Fruit fly (Drosophila melanogaster) whole organism, embryonic: ENCODE measurements around the gene CG42727.

Experiments
- Bgb ChIP-seq: fragments of 200-800 bp; sonication (Bioruptor generic); IDR thresholded peaks from 2 replicates; pipeline ENCODE4 v1.3.6; 2022; ENCODE audit warnings: missing biosample characterization, missing genetic modification characterization; ENCODE audit not compliant: partially characterized antibody
- CG10654 ChIP-seq: fragments of 200-800 bp; sonication (Bioruptor generic); optimal IDR thresholded peaks from 2 replicates; lab custom pipeline; 2016; ENCODE audit warnings: missing biosample characterization, missing genetic modification characterization
- CG10979 ChIP-seq: fragments of 200-800 bp; sonication (Bioruptor generic); optimal IDR thresholded peaks from 2 replicates; lab custom pipeline; 2018; ENCODE audit warnings: missing biosample characterization, mild to moderate bottlenecking, missing genetic modification characterization, moderate library complexity
- CG11085 ChIP-seq: fragments of 200-800 bp; sonication (Bioruptor generic); IDR thresholded peaks from 2 replicates; pipeline ENCODE4 v1.3.6; 2022; ENCODE audit warnings: missing biosample characterization, missing genetic modification characterization
- CG11456 ChIP-seq: fragments of 200-800 bp; sonication (Bioruptor generic); IDR thresholded peaks from 3 replicates; pipeline ENCODE4 v1.3.6; 2022; ENCODE audit warnings: missing biosample characterization, missing genetic modification characterization
- CG12391 ChIP-seq: fragments of 200-800 bp; sonication (Bioruptor generic); optimal IDR thresholded peaks from 3 replicates; lab custom pipeline; 2018; ENCODE audit warnings: missing biosample characterization, mild to moderate bottlenecking, missing genetic modification characterization, moderate library complexity
- CG13123 ChIP-seq: fragments of 200-800 bp; sonication (Bioruptor generic); optimal IDR thresholded peaks from 2 replicates; lab custom pipeline; 2016; ENCODE audit warnings: missing biosample characterization, missing genetic modification characterization
- CG13296 ChIP-seq: fragments of 200-800 bp; sonication (Bioruptor generic); optimal IDR thresholded peaks from 3 replicates; lab custom pipeline; 2018; ENCODE audit warnings: missing biosample characterization, mild to moderate bottlenecking, missing genetic modification characterization
- CG13894 ChIP-seq: fragments of 200-800 bp; sonication (Bioruptor generic); optimal IDR thresholded peaks from 3 replicates; lab custom pipeline; 2018; ENCODE audit warnings: missing biosample characterization, mild to moderate bottlenecking, missing genetic modification characterization, moderate library complexity
- CG14014 ChIP-seq: fragments of 200-800 bp; sonication (Bioruptor generic); IDR thresholded peaks from 2 replicates; pipeline ENCODE4 v1.3.6; 2022; ENCODE audit warnings: missing biosample characterization, missing genetic modification characterization
- CG14965 ChIP-seq: fragments of 200-800 bp; sonication (Bioruptor generic); optimal IDR thresholded peaks from 2 replicates; lab custom pipeline; 2016; ENCODE audit warnings: missing biosample characterization, missing genetic modification characterization, borderline replicate concordance
- CG15011 ChIP-seq: fragments of 200-800 bp; sonication (Bioruptor generic); optimal IDR thresholded peaks from 3 replicates; lab custom pipeline; 2018; ENCODE audit warnings: missing biosample characterization, mild to moderate bottlenecking, missing genetic modification characterization
- CG1529 ChIP-seq: fragments of 200-800 bp; sonication (Bioruptor generic); optimal IDR thresholded peaks from 3 replicates; lab custom pipeline; 2018; ENCODE audit warnings: missing biosample characterization, missing genetic modification characterization
- CG15601 ChIP-seq: fragments of 200-800 bp; sonication (Bioruptor generic); optimal IDR thresholded peaks from 3 replicates; lab custom pipeline; 2019; ENCODE audit warnings: missing biosample characterization, mild to moderate bottlenecking, missing genetic modification characterization, moderate library complexity
- CG2120 ChIP-seq: fragments of 200-800 bp; sonication (Bioruptor generic); optimal IDR thresholded peaks from 3 replicates; lab custom pipeline; 2016; ENCODE audit warnings: missing biosample characterization, missing genetic modification characterization
- CG3847 ChIP-seq: fragments of 200-800 bp; sonication (Bioruptor generic); IDR thresholded peaks from 2 replicates; pipeline ENCODE4 v1.3.6; 2022; ENCODE audit warnings: missing biosample characterization, missing genetic modification characterization
- CG5180 ChIP-seq: fragments of 200-800 bp; sonication (Bioruptor generic); optimal IDR thresholded peaks from 3 replicates; lab custom pipeline; 2017; ENCODE audit warnings: missing biosample characterization, missing genetic modification characterization, mild to moderate bottlenecking, moderate library complexity, missing genetic modification reagents
- CG8478 ChIP-seq: fragments of >200 bp; optimal IDR thresholded peaks from 2 replicates; lab custom pipeline; 2018
- CG8765 ChIP-seq: fragments of 200-800 bp; sonication (Bioruptor generic); IDR thresholded peaks from 2 replicates; pipeline ENCODE4 v1.3.6; 2022; ENCODE audit warnings: missing biosample characterization, missing genetic modification characterization
- CG9609 ChIP-seq: fragments of 200-800 bp; sonication (Bioruptor generic); optimal IDR thresholded peaks from 3 replicates; lab custom pipeline; 2016; ENCODE audit warnings: missing biosample characterization, missing genetic modification characterization
- Dfd ChIP-seq, 2 experiments: fragments of >200 bp; optimal IDR thresholded peaks; 2 replicates each; lab custom pipeline; 2017; ENCODE audit warnings: missing biosample characterization in 2 of 2, missing genetic modification characterization in 2 of 2
- ERR ChIP-seq: fragments of 200-800 bp; sonication (Bioruptor generic); optimal IDR thresholded peaks from 2 replicates; lab custom pipeline; 2016; ENCODE audit warnings: missing biosample characterization, missing genetic modification characterization
- Hsf ChIP-seq: fragments of 200-800 bp; sonication (Bioruptor generic); optimal IDR thresholded peaks from 3 replicates; lab custom pipeline; 2016; ENCODE audit warnings: missing biosample characterization, missing genetic modification characterization
- Jarid2 ChIP-seq: fragments of 200-800 bp; sonication (Bioruptor generic); optimal IDR thresholded peaks from 3 replicates; lab custom pipeline; 2017; ENCODE audit warnings: mild to moderate bottlenecking, missing biosample characterization, missing genetic modification reagents, missing genetic modification characterization
- Mad ChIP-seq: fragments of 200-800 bp; sonication (Bioruptor generic); optimal IDR thresholded peaks from 2 replicates; lab custom pipeline; 2016; ENCODE audit warnings: missing biosample characterization, missing genetic modification characterization
- NFAT ChIP-seq: fragments of 200-800 bp; sonication (Bioruptor generic); IDR thresholded peaks from 2 replicates; pipeline ENCODE4 v1.3.6; 2022; ENCODE audit warnings: missing biosample characterization, missing genetic modification characterization
- Sry-β ChIP-seq: fragments of 200-800 bp; sonication (Bioruptor generic); optimal IDR thresholded peaks from 2 replicates; lab custom pipeline; 2018; ENCODE audit warnings: missing biosample characterization, mild to moderate bottlenecking, missing genetic modification characterization, moderate library complexity
- Stat92E ChIP-seq, 3 experiments: fragments of >200 bp in 2 of 3; fragments of 200-800 bp in 1 of 3; sonication (Bioruptor generic) in 1 of 3; optimal IDR thresholded peaks; 2 replicates each; lab custom pipeline; 2017 to 2019; ENCODE audit warnings: missing biosample characterization in 3 of 3, missing genetic modification characterization in 3 of 3, mild to moderate bottlenecking in 1 of 3, moderate library complexity in 1 of 3
- Tbp ChIP-seq: fragments of >200 bp; optimal IDR thresholded peaks from 2 replicates; lab custom pipeline; 2018; ENCODE audit warnings: missing biosample characterization, missing genetic modification characterization
- abd-A ChIP-seq: fragments of 200-800 bp; sonication (Bioruptor generic); optimal IDR thresholded peaks from 3 replicates; lab custom pipeline; 2019; ENCODE audit warnings: missing biosample characterization, mild to moderate bottlenecking, missing genetic modification characterization, moderate library complexity
- bowl ChIP-seq: fragments of 200-800 bp; sonication (Bioruptor generic); IDR thresholded peaks from 2 replicates; pipeline ENCODE4 v1.3.6; 2022; ENCODE audit warnings: missing biosample characterization, missing genetic modification characterization
- caup ChIP-seq: fragments of 200-800 bp; sonication (Bioruptor generic); optimal IDR thresholded peaks from 3 replicates; lab custom pipeline; 2017; ENCODE audit warnings: missing biosample characterization, mild to moderate bottlenecking, missing genetic modification characterization, moderate library complexity; ENCODE audit not compliant: severe bottlenecking
- dan ChIP-seq: fragments of 200-800 bp; sonication (Bioruptor generic); IDR thresholded peaks from 2 replicates; pipeline ENCODE4 v1.3.6; 2022; ENCODE audit warnings: missing biosample characterization, missing genetic modification characterization
- dmrt99B ChIP-seq: fragments of 200-800 bp; sonication (Bioruptor generic); optimal IDR thresholded peaks from 2 replicates; lab custom pipeline; 2018; ENCODE audit warnings: missing biosample characterization, mild to moderate bottlenecking, missing genetic modification characterization, moderate library complexity
- eyg ChIP-seq: fragments of 200-800 bp; sonication (Bioruptor generic); optimal IDR thresholded peaks from 3 replicates; lab custom pipeline; 2016; ENCODE audit warnings: missing biosample characterization, missing genetic modification characterization
- gce ChIP-seq: fragments of 200-800 bp; sonication (Bioruptor generic); IDR thresholded peaks from 3 replicates; pipeline ENCODE4 v1.3.6; 2022; ENCODE audit warnings: missing biosample characterization, missing genetic modification characterization
- gsb-n ChIP-seq: fragments of 200-800 bp; sonication (Bioruptor generic); optimal IDR thresholded peaks from 3 replicates; lab custom pipeline; 2018; ENCODE audit warnings: missing biosample characterization, mild to moderate bottlenecking, missing genetic modification characterization
- ken ChIP-seq: fragments of 200-800 bp; sonication (Bioruptor generic); IDR thresholded peaks from 3 replicates; pipeline ENCODE4 v1.3.6; 2022; ENCODE audit warnings: missing biosample characterization, missing genetic modification characterization
- klu ChIP-seq: fragments of 200-800 bp; sonication (Bioruptor generic); IDR thresholded peaks from 2 replicates; pipeline ENCODE4 v1.3.6; 2022; ENCODE audit warnings: missing biosample characterization, missing genetic modification characterization
- kni ChIP-seq: fragments of 200-800 bp; sonication (Bioruptor generic); optimal IDR thresholded peaks from 3 replicates; lab custom pipeline; 2017; ENCODE audit warnings: mild to moderate bottlenecking, missing biosample characterization, missing genetic modification reagents, missing genetic modification characterization
- mirr ChIP-seq: fragments of 200-800 bp; sonication (Bioruptor generic); optimal IDR thresholded peaks from 3 replicates; lab custom pipeline; 2018; ENCODE audit warnings: missing biosample characterization, mild to moderate bottlenecking, missing genetic modification characterization
- odd ChIP-seq: fragments of 200-800 bp; sonication (Bioruptor generic); optimal IDR thresholded peaks from 2 replicates; lab custom pipeline; 2017; ENCODE audit warnings: missing biosample characterization, mild to moderate bottlenecking, missing genetic modification characterization
- onecut ChIP-seq: fragments of 200-800 bp; sonication (Bioruptor generic); IDR thresholded peaks from 2 replicates; pipeline ENCODE4 v1.3.6; 2022; ENCODE audit warnings: missing biosample characterization, missing genetic modification characterization
- pita ChIP-seq: fragments of 200-800 bp; sonication (Bioruptor generic); optimal IDR thresholded peaks from 2 replicates; lab custom pipeline; 2017; ENCODE audit warnings: missing biosample characterization, mild to moderate bottlenecking, missing genetic modification characterization
- pum ChIP-seq: fragments of 200-800 bp; sonication (Bioruptor generic); optimal IDR thresholded peaks from 2 replicates; lab custom pipeline; 2016; ENCODE audit warnings: missing biosample characterization, missing genetic modification characterization
- row ChIP-seq: fragments of 200-800 bp; sonication (Bioruptor generic); IDR thresholded peaks from 3 replicates; pipeline ENCODE4 v1.3.6; 2022; ENCODE audit warnings: missing biosample characterization, missing genetic modification characterization
- sisA ChIP-seq: fragments of 200-800 bp; sonication (Bioruptor generic); IDR thresholded peaks from 2 replicates; pipeline ENCODE4 v1.3.6; 2022; ENCODE audit warnings: missing biosample characterization, missing genetic modification characterization
- sr ChIP-seq: fragments of 200-800 bp; sonication (Bioruptor generic); IDR thresholded peaks from 3 replicates; pipeline ENCODE4 v1.3.6; 2022; ENCODE audit warnings: missing biosample characterization, missing genetic modification characterization
- z ChIP-seq: fragments of 200-800 bp; sonication (Bioruptor generic); IDR thresholded peaks from 3 replicates; pipeline ENCODE4 v1.3.6; 2022; ENCODE audit warnings: missing biosample characterization, missing genetic modification characterization
- zfh2 ChIP-seq: fragments of 200-800 bp; sonication (Bioruptor generic); optimal IDR thresholded peaks from 2 replicates; lab custom pipeline; 2016; ENCODE audit warnings: missing biosample characterization, missing genetic modification characterization

CG42727 gene

DNA sequence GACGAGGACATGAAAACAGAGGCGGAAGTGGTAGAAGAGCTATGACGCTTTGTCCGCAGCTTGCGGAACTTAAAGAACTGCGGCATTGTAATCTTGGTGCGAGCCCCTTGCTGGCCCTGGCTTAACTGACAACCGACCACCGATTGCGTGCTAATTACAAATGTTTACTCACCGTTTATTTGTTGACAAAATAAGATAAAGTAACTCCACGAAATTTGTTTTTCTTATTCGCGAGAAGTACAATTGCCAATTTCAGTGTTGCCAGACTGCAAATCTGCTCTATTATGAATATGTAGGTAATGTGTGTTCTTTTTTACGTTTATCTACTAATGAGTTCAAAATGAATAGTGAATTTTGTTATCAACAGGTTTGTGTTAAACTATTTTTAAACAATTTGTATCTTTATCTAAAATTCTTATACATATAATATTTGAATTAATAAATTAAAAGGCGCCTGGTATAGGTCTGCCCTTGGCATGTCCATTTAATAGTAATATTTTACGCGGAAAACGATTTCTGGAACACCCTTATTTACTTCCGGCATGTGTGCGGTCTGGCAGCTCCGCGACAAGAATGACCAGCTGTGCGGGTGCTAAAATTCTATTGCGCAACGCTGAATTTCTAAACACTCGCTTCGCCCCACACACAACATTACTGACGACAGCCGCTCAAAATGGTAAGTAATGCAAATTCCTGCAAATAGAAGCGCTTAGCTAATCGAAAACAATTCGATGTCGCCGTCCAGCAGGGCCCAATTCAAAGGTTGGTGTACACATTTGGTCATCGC, 9.0 kb downstream of the CG42727 start, which contains the start of the genes Atg4b and Hibch (continued):
- TF ChIP-seq ken (GFP tag; lab: Robert Waterston, UW) (peak; percentile 78; the same call in 2 of the 3 replicates), CG15011 (GFP tag; lab: Kevin White, UChicago) (no peak), CG13123 (GFP tag; lab: Kevin White, UChicago) (peak; percentile 63), CG8478 (lab: Kevin White, UChicago) (peak; percentile 77), gce (no peak), CG14014 (GFP tag; lab: Robert Waterston, UW) (peak; percentile 69), CG11085 (GFP tag; lab: Robert Waterston, UW) (peak; percentile 82), CG2120 (GFP tag; lab: Kevin White, UChicago) (peak; percentile 77), Mad (peak; percentile 48), dan (GFP tag; lab: Robert Waterston, UW) (peak; percentile 57), CG14965 (GFP tag; lab: Kevin White, UChicago) (no peak), Tbp (GFP tag; lab: Kevin White, UChicago) (no peak), CG5180 (no peak), CG12391 (tag; lab: Kevin White, UChicago) (peak; percentile 90), gsb-n (no peak), sisA (peak; percentile 84), CG13894 (tag; lab: Kevin White, UChicago) (no peak), zfh2 (GFP tag; lab: Kevin White, UChicago) (peak; percentile 69), ERR (GFP tag; lab: Kevin White, UChicago) (no peak), onecut (GFP tag; lab: Robert Waterston, UW) (peak; percentile 49), Dfd (GFP tag; optimal IDR thresholded peaks at IDR 0.05; lab: Kevin White, UChicago) (no peak), CG11456 (GFP tag; lab: Robert Waterston, UW) (peak; percentile 90), Stat92E (GFP tag; optimal IDR thresholded peaks at IDR 0.05; lab: Kevin White, UChicago) (peak in 1 of 3 experiments; percentile 57), pita (GFP tag; lab: Kevin White, UChicago) (no peak), sr (GFP tag; lab: Robert Waterston, UW) (no peak), pum (GFP tag; lab: Kevin White, UChicago) (peak; percentile 9), klu (GFP tag; lab: Robert Waterston, UW) (peak; percentile 87), CG13296 (GFP tag; lab: Kevin White, UChicago) (peak; percentile 86), dmrt99B (no peak), CG10979 (peak; percentile 84), caup (GFP tag; lab: Kevin White, UChicago) (peak; percentile 82), CG15601 (tag; lab: Kevin White, UChicago) (peak; percentile 79), abd-A (no peak), CG3847 (peak; percentile 92), odd (GFP tag; lab: Kevin White, UChicago) (peak; percentile 70), kni (peak; percentile 77), eyg (GFP tag; lab: Kevin White, UChicago) (no peak), NFAT (peak; percentile 82), mirr (GFP tag; lab: Kevin White, UChicago) (peak; percentile 46), Hsf (GFP tag; lab: Kevin White, UChicago) (peak; percentile 58), Jarid2 (GFP tag; lab: Kevin White, UChicago) (no peak), CG8765 (GFP tag; lab: Robert Waterston, UW) (peak; percentile 59; the same call in 1 of the 2 replicates), CG10654 (peak; percentile 76), row (peak; percentile 97), z (0 out of 3 replicates have a peak, but pooled peaks have one; percentile 22), CG9609 (peak; percentile 1), Sry-β (GFP tag; lab: Kevin White, UChicago) (peak; percentile 48), bowl (GFP tag; lab: Robert Waterston, UW) (no peak), Bgb (no peak), CG1529 (GFP tag; lab: Kevin White, UChicago) (no peak)
